Fruit fly (Drosophila melanogaster): ENCODE results near the gene spri.
A peak's percentile ranks its signal among the peaks of the same experiment; 100 is the strongest.

Gene spri

dm6 chrX:10478443-10479368 is 106.5 kb downstream of the spri start, which contains the start of the genes CG2887 and PPP4R2r (continued):
- TF ChIP-seq z (GFP tag; IDR thresholded peaks at IDR 0.05) (no peak), GATAe (GFP tag; conservative IDR thresholded peaks at IDR 0.05) (0 out of 2 replicates have a peak, but pooled peaks have one; percentile 10), Eip74EF (GFP tag; optimal IDR thresholded peaks at IDR 0.05) (no peak), CG2712 (tag; optimal IDR thresholded peaks at IDR 0.05) (peak; percentile 39), en (GFP tag; optimal IDR thresholded peaks at IDR 0.05) (no peak), CG7556 (GFP tag; optimal IDR thresholded peaks at IDR 0.05) (no peak), ssp (GFP tag; IDR thresholded peaks at IDR 0.05) (no peak), cas (GFP tag; IDR thresholded peaks at IDR 0.05) (no peak), Nf-YC (tag; optimal IDR thresholded peaks at IDR 0.05) (peak; percentile 18), cg (GFP tag; optimal IDR thresholded peaks at IDR 0.05) (peak; percentile 46), crol (GFP tag; IDR thresholded peaks at IDR 0.05) (0 out of 2 replicates have a peak, but pooled peaks have one; percentile 9), CG9215 (GFP tag; IDR thresholded peaks at IDR 0.05) (no peak), zfh1 (GFP tag; IDR thresholded peaks at IDR 0.05) (no peak), CG1602 (GFP tag; optimal IDR thresholded peaks at IDR 0.05) (no peak), Awh (GFP tag; IDR thresholded peaks at IDR 0.05) (no peak), CG10462 (GFP tag; optimal IDR thresholded peaks at IDR 0.05) (no peak), CG15479 (GFP tag; optimal IDR thresholded peaks at IDR 0.05) (peak; percentile 14), CG1792 (GFP tag; optimal IDR thresholded peaks at IDR 0.05) (no peak), bcd (GFP tag; optimal IDR thresholded peaks at IDR 0.05) (no peak), CG11504 (tag; optimal IDR thresholded peaks at IDR 0.05) (no peak), CG14710 (tag; optimal IDR thresholded peaks at IDR 0.05) (peak; percentile 38), pan (optimal IDR thresholded peaks at IDR 0.05) (no peak), pan (GFP tag; optimal IDR thresholded peaks at IDR 0.05 in 1 of 2, IDR thresholded peaks at IDR 0.05 in 1 of 2) (no peak), mld (GFP tag; IDR thresholded peaks at IDR 0.05; ENCODE audit: partially characterized antibody) (peak; percentile 84), CG15073 (GFP tag; optimal IDR thresholded peaks at IDR 0.05) (no peak), CG4730 (GFP tag; IDR thresholded peaks at IDR 0.05) (no peak), CG17186 (GFP tag; optimal IDR thresholded peaks at IDR 0.05) (peak; percentile 73), disco-r (GFP tag; optimal IDR thresholded peaks at IDR 0.05) (no peak), CG15601 (tag; optimal IDR thresholded peaks at IDR 0.05) (peak; percentile 29), fu2 (GFP tag; optimal IDR thresholded peaks at IDR 0.05) (no peak), CrebB (tag; optimal IDR thresholded peaks at IDR 0.05) (peak; percentile 16), bsh (GFP tag; optimal IDR thresholded peaks at IDR 0.05) (peak in 1 of 2 experiments; percentile 41), HHEX (GFP tag; optimal IDR thresholded peaks at IDR 0.05) (no peak), stwl (tag; optimal IDR thresholded peaks at IDR 0.05) (peak; percentile 61), CG17802 (tag; optimal IDR thresholded peaks at IDR 0.05) (no peak), jing (GFP tag; optimal IDR thresholded peaks at IDR 0.05) (no peak), CG34376 (GFP tag; optimal IDR thresholded peaks at IDR 0.05) (peak; percentile 27), hbn (GFP tag; IDR thresholded peaks at IDR 0.05; ENCODE audit: partially characterized antibody) (peak; percentile 88), CG15269 (tag; optimal IDR thresholded peaks at IDR 0.05) (no peak), knrl (GFP tag; IDR thresholded peaks at IDR 0.05; ENCODE audit: partially characterized antibody) (peak; percentile 79; the same call in 2 of the 3 replicates), sc (optimal IDR thresholded peaks at IDR 0.05) (no peak), sc (GFP tag; optimal IDR thresholded peaks at IDR 0.05) (no peak), B-H2 (GFP tag; optimal IDR thresholded peaks at IDR 0.05) (peak; percentile 16), CG2116 (GFP tag; optimal IDR thresholded peaks at IDR 0.05) (peak; percentile 95), CG6791 (GFP tag; IDR thresholded peaks at IDR 0.05; ENCODE audit: partially characterized antibody) (peak; percentile 94), CG30403 (GFP tag; optimal IDR thresholded peaks at IDR 0.05) (no peak), Elba2 (GFP tag; optimal IDR thresholded peaks at IDR 0.05) (no peak), lmd (GFP tag; IDR thresholded peaks at IDR 0.05) (no peak)

All from whole organism, embryonic.